Worm (Caenorhabditis elegans): ENCODE measurements around the gene F54E4.4.

Gene F54E4.4

ce11 chrX:14628816-14629215 is 16.5 kb downstream of the F54E4.4 start, which contains the start of gene F54E4.2:
Gene F54E4.2 (minus strand): TSS chrX:14628916.
- TF ChIP-seq zim-3 (tag; optimal IDR thresholded peaks at IDR 0.05): no peak
- TF ChIP-seq dpl-1 (GFP tag; optimal IDR thresholded peaks at IDR 0.05): no peak
- no peak for TF ChIP-seq dox-1 (GFP tag; IDR thresholded peaks at IDR 0.05)
- TF ChIP-seq ceh-100 (GFP tag; IDR thresholded peaks at IDR 0.05): no peak
- no peak for TF ChIP-seq F57C9.4 (tag; optimal IDR thresholded peaks at IDR 0.05)
- no peak for TF ChIP-seq nhr-27 (tag; optimal IDR thresholded peaks at IDR 0.05)
- TF ChIP-seq B0035.1 (tag; optimal IDR thresholded peaks at IDR 0.05): no peak
- no peak for TF ChIP-seq lsy-27 (tag; optimal IDR thresholded peaks at IDR 0.05; ENCODE audit: borderline replicate concordance, insufficient read depth)

- peak; percentile 41 for TF ChIP-seq tbp1 (GFP tag; optimal IDR thresholded peaks at IDR 0.05)
- TF ChIP-seq madf-8 (GFP tag; conservative IDR thresholded peaks at IDR 0.05): no peak
- no peak for TF ChIP-seq F49E8.2 (tag; optimal IDR thresholded peaks at IDR 0.05; ENCODE audit: insufficient read depth)
- TF ChIP-seq egrh-3 (GFP tag; IDR thresholded peaks at IDR 0.05): no peak
- no peak for TF ChIP-seq snpc-4 (GFP tag; optimal IDR thresholded peaks at IDR 0.05)
- TF ChIP-seq snpc-4 (tag; optimal IDR thresholded peaks at IDR 0.05): no peak
- TF ChIP-seq dox-1 (GFP tag; IDR thresholded peaks at IDR 0.05): peak; percentile 33; the same call in 1 of the 2 replicates
- peak; percentile 58 for TF ChIP-seq D2030.7 (GFP tag; IDR thresholded peaks at IDR 0.05)
- TF ChIP-seq rpc-1 (optimal IDR thresholded peaks at IDR 0.05): peak; percentile 30
- TF ChIP-seq rpc-1 (tag; optimal IDR thresholded peaks at IDR 0.05): peak; percentile 65
- no peak for TF ChIP-seq nhr-27 (tag; optimal IDR thresholded peaks at IDR 0.05)
- TF ChIP-seq F55B11.4 (tag; optimal IDR thresholded peaks at IDR 0.05; ENCODE audit: borderline replicate concordance, insufficient read depth): no peak
Observed at ce11 chrX:14621207-14621606, 24.1 kb downstream of the F54E4.4 start.

- no peak for TF ChIP-seq lin-40 (tag; optimal IDR thresholded peaks at IDR 0.05)
Observed at ce11 chrX:14611074-14611473, 34.2 kb downstream of the F54E4.4 start, which contains the start of gene rbc-1. Gene rbc-1 (plus strand): TSS chrX:14611374.

- TF ChIP-seq T26A5.8 (tag; optimal IDR thresholded peaks at IDR 0.05): no peak
- TF ChIP-seq Y53F4B.3 (GFP tag; IDR thresholded peaks at IDR 0.05): no peak
- TF ChIP-seq cebp-1 (GFP tag; IDR thresholded peaks at IDR 0.05): no peak
- peak; percentile 68 for TF ChIP-seq cebp-1 (tag; optimal IDR thresholded peaks at IDR 0.05)
- TF ChIP-seq zfh-2 (GFP tag; conservative IDR thresholded peaks at IDR 0.05): peak; percentile 62
- TF ChIP-seq F49E8.2 (tag; optimal IDR thresholded peaks at IDR 0.05; ENCODE audit: insufficient read depth): no peak
- TF ChIP-seq cebp-2 (GFP tag; IDR thresholded peaks at IDR 0.05): no peak
- TF ChIP-seq egl-18 (GFP tag; IDR thresholded peaks at IDR 0.05): no peak
- TF ChIP-seq madf-10 (tag; optimal IDR thresholded peaks at IDR 0.05): no peak
- no peak for TF ChIP-seq K12H6.12 (tag; optimal IDR thresholded peaks at IDR 0.05)
- TF ChIP-seq gei-17 (GFP tag; optimal IDR thresholded peaks at IDR 0.05): peak; percentile 33
- TF ChIP-seq zim-3 (tag; optimal IDR thresholded peaks at IDR 0.05): no peak
- TF ChIP-seq nfya-2 (GFP tag; IDR thresholded peaks at IDR 0.05): no peak
- no peak for TF ChIP-seq repo-1 (tag; optimal IDR thresholded peaks at IDR 0.05)
- peak; percentile 22 for TF ChIP-seq ceh-27 (GFP tag; optimal IDR thresholded peaks at IDR 0.05)
- TF ChIP-seq die-1 (tag; optimal IDR thresholded peaks at IDR 0.05): no peak
- TF ChIP-seq Y67H2A.10 (GFP tag; conservative IDR thresholded peaks at IDR 0.05): no peak
- TF ChIP-seq B0261.1 (tag; optimal IDR thresholded peaks at IDR 0.05): no peak
- peak in 1 of 3 experiments; percentile 32 for TF ChIP-seq lin-35 (GFP tag; optimal IDR thresholded peaks at IDR 0.05)
- no peak for TF ChIP-seq egrh-3 (GFP tag; IDR thresholded peaks at IDR 0.05)
- no peak for TF ChIP-seq ama-1 (optimal IDR thresholded peaks at IDR 0.05)
- TF ChIP-seq ama-1 (GFP tag; optimal IDR thresholded peaks at IDR 0.05): no peak
- TF ChIP-seq bed-1 (GFP tag; IDR thresholded peaks at IDR 0.05): no peak
- TF ChIP-seq lin-40 (tag; optimal IDR thresholded peaks at IDR 0.05): peak; percentile 7
- peak; percentile 77 for TF ChIP-seq atf-7 (tag; optimal IDR thresholded peaks at IDR 0.05)
- TF ChIP-seq madf-6 (GFP tag; IDR thresholded peaks at IDR 0.05): 0 out of 2 replicates have a peak, but pooled peaks have one; percentile 18
- peak; percentile 89; the same call in 1 of the 2 replicates for TF ChIP-seq hmg-1.2 (GFP tag; IDR thresholded peaks at IDR 0.05)
- no peak for TF ChIP-seq bed-2 (GFP tag; IDR thresholded peaks at IDR 0.05)
Observed at ce11 chrX:14610093-14610763, 35.1 kb downstream of the F54E4.4 start.
